Worm (Caenorhabditis elegans): ENCODE data around the gene copb-1.

Gene copb-1

DNA sequence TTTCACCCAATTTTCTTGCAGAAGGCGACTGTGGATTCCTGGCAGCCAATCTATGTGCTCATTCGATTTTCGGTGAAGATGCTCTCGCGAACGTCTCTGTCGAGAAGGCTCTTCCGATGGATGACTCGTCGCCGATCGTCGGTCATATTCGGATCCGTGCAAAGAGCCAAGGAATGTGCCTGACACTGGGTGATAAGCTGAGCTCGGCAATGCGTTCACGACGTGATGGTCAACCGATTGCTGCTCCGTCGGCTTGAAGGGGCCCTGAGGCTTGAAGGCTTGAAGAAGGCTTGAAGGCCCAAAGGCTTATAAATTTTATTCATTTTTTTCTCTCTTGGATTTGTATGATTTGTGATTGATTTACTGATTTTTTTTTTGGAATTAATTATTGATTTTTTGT is 8.5 kb downstream of the copb-1 start:
- TF ChIP-seq unc-62 (GFP tag; optimal IDR thresholded peaks at IDR 0.05), result no peak

- TF ChIP-seq unc-62 (GFP tag; optimal IDR thresholded peaks at IDR 0.05), result no peak
Observed at ce11 chrII:3091268-3091667, 12.7 kb downstream of the copb-1 start, which contains the start of gene srg-21. TSS of gene srg-21 (minus strand) at chrII:3091368.

- no peak for TF ChIP-seq unc-62 (GFP tag; optimal IDR thresholded peaks at IDR 0.05)
Observed at ce11 chrII:3093352-3093751, 14.8 kb downstream of the copb-1 start, which contains the start of gene srg-22. TSS of gene srg-22 (minus strand) at chrII:3093452.

- no peak for TF ChIP-seq unc-62 (GFP tag; optimal IDR thresholded peaks at IDR 0.05)
Observed at ce11 chrII:3096060-3096459, 17.5 kb downstream of the copb-1 start, which contains the start of gene srg-23. TSS of gene srg-23 (minus strand) at chrII:3096160.

DNA sequence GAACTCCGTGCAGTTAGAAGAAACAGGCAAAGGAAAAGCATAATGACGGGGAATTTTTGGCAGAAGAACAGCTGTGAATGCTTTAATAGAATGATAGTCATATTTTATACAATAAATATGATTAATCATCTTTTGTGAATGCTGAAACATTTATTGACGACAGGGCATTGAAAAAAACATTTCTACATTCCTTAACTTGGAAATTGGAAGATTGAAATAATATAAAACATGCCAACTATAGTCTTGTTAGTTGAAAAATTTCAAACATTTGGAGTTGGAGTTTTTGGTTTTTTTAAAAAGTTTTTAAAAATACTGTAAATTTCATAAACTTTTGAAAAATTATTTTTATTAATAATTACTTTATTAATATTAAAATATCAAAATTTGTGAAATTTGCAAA is 18.3 kb downstream of the copb-1 start, which contains the start of gene Y25C1A.14:
Gene Y25C1A.14, minus strand, starts transcription at position 101 of the 400 bp plus-strand sequence.
- TF ChIP-seq unc-62 (GFP tag; optimal IDR thresholded peaks at IDR 0.05), result no peak

DNA sequence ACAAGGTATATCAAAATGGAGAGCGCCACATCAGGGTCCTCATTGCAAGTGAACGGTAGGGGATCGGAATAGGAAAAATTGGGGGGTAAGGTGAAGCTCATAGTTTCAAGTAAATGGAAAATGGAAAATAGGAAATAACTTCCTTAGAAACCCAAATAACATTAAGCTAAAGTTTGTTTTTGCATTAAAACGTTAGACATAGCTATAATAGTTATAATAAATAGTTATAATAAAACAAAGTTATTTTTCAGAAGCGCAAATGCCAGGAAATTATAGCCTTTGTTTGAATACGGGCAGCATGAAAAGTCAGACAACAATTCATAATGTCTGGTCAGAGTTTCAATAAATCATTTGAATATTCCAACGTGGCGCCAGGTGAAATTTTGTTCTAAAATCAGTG is 21.9 kb downstream of the copb-1 start, which contains the start of gene srg-24:
Gene srg-24, minus strand, starts transcription at position 101 of the 400 bp plus-strand sequence.
- no peak for TF ChIP-seq unc-62 (GFP tag; optimal IDR thresholded peaks at IDR 0.05)

DNA sequence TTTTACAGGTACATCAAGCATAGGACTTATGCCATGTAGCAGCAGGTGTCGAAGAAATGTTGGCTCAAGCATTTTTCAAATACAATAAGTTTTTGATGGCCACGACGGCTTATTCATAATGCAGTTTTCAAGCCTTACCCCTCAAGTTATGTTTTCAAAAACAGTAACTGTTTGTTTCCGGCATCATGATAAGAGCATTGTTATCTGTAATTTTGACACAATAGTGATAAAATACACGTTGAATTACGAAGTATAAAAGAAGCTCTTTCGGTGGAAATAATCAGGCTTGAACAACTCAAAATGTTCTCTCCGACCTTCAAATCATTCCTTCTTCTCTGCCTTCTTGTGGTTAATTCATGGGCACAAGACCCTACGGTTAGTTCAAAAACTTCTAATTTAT is 23.4 kb downstream of the copb-1 start, which contains the start of gene clec-121:
Gene clec-121, plus strand, starts transcription at position 301 of the 400 bp plus-strand sequence.
- TF ChIP-seq unc-62 (GFP tag; optimal IDR thresholded peaks at IDR 0.05), result no peak

DNA sequence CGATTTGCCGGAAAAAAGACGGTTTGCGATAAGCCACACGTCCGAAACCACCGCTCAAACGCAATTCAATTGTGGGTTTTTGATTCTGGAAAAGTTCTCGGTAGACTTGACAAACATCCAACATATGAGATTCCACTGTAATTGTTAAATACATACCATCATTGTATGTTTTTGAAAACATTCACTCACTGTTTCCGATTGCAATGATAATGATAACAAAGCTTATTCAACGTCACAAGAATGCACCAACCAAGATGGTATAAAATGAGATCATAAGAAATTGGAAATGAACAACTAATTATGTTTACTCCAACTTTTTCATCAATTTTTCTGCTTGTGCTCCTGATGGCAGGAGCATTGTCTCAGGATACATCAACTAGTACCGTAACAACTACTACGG is 27.2 kb downstream of the copb-1 start, which contains the start of gene clec-122:
Gene clec-122, plus strand, starts transcription at position 301 of the 400 bp plus-strand sequence.
- no peak for TF ChIP-seq unc-62 (GFP tag; optimal IDR thresholded peaks at IDR 0.05)

DNA sequence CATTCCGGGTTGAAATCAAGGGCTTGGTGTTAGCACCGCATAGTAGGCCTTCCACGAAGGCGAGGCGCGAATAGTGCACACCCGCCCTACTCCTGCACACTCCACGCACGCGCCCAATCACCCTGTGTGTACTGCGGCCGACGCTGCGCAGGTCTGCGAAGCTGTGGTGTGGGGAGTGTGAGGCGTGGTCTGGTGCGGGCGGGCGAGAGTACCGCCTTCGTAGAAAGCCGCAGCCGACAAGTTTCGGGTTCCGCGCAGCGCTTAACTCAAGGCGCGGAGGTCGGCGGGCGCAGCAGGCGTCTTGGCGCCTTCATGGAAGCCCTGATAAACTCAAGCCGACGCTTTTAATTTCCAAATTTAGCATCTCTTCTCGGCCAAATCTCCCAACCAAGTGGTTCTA is 29.5 kb downstream of the copb-1 start:
- TF ChIP-seq unc-62 (GFP tag; optimal IDR thresholded peaks at IDR 0.05), result no peak

DNA sequence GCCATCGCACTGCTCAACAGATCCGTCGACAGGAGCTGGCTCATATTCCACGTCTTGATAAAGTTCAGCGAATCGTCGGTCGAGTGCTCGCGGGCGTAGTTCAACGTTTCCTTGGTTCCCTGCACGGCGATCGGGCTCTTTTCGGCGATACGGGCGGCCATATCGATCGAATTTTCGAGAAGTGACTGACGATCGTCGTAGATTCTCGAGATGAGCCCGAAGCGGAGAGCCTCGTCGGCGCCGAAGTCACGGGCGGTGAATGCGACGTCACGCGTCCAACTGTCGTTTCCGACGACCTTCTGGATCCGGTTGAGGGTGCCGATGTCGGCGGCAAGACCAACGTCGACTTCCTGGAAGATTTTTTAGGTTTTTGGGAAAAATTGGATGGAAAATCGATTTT is 30.9 kb downstream of the copb-1 start:
- no peak for TF ChIP-seq unc-62 (GFP tag; optimal IDR thresholded peaks at IDR 0.05)

DNA sequence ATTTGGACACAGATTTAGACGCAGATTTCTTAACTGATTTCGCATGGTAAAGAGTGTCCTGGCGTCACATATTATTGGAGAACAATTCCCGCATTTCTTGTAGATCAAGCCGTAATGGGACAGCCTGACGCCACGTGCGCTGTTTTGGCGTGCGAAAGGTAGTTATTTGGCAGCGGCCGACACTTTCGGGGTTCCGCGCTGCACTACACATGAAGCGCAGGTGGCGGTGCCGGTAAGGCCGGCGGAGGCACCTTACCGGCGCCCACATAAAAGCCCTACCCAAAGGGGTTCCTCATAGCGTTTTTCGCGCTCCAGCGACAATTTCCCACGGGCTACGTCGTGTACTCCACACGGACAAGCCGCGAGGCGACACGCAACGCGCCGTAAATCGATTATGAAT is 31.5 kb downstream of the copb-1 start:
- no peak for TF ChIP-seq unc-62 (GFP tag; optimal IDR thresholded peaks at IDR 0.05)

ce11 chrII:3111147-3111546 is 32.6 kb downstream of the copb-1 start, which contains the start of gene Y25C1A.13:
TSS of gene Y25C1A.13 (minus strand) at chrII:3111247.
- no peak for TF ChIP-seq unc-62 (GFP tag; optimal IDR thresholded peaks at IDR 0.05)

ce11 chrII:3112313-3112712 is 33.7 kb downstream of the copb-1 start, which contains the start of gene Y25C1A.2:
TSS of gene Y25C1A.2 (plus strand) at chrII:3112613.
- TF ChIP-seq unc-62 (GFP tag; optimal IDR thresholded peaks at IDR 0.05), result no peak

DNA sequence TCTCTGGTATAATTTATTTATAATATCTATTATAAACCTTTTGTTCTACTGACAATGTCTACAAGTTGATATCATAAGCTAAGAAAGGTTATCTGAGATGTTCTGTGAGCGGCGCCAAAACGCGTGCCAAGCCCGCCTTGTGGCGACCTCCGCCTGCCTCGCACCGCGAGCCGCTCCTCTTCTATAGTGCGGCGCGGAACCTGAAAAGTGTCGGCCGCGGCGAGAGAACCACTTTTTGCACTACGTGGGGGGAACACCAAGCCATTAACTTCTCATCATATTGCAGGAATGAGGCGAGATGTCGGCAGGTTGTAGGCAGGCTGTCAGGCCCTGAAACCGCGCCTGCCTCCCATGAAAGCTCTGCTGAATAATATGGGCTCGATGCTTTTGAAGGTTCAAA is 34.7 kb downstream of the copb-1 start:
- no peak for TF ChIP-seq unc-62 (GFP tag; optimal IDR thresholded peaks at IDR 0.05)

DNA sequence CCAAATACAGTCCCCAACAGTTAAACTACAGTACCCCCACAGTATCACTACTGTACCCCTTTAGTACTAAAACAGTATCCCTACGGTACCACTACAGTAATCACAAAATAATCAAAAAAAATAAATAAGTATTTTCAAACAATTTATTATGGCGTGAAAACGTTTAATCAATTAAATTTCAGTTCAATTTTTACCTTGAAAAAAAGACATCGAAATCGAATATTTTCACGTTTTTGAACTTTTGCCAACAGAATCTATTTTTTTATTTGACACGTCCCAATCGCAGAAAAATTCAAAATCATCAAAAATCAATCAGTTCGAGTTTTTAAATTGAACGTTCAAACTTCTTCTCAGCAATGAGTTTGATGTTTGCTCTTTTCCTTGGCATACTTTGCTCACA is 35.3 kb downstream of the copb-1 start, which contains the start of gene clec-123:
Gene clec-123, plus strand, starts transcription at position 301 of the 400 bp plus-strand sequence.
- no peak for TF ChIP-seq unc-62 (GFP tag; optimal IDR thresholded peaks at IDR 0.05)

DNA sequence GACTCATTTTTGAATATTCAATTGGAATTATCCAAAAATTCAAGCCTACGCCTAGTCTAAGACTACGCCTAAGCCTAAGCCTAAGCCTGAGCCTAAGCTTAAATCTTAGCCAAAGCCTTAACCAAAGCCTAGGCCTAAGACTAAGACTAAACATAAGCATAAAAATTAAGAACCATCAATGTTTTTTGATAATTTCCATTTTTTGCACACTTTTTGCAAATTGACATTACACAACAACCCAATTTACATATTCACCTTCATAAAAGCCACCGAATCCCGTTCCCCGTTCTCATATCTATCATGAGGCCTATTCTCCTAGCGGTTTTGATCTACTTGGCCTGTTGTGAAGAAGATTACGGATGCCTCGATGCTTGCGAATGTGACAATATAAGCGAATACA is 38.9 kb downstream of the copb-1 start, which contains the start of gene T10D4.7:
Gene T10D4.7, plus strand, starts transcription at position 301 of the 400 bp plus-strand sequence.
- no peak for TF ChIP-seq unc-62 (GFP tag; optimal IDR thresholded peaks at IDR 0.05)

ce11 chrII:3118907-3119382 is 40.3 kb downstream of the copb-1 start, which contains the start of gene T10D4.6:
TSS of gene T10D4.6 (plus strand) at chrII:3119332.
- TF ChIP-seq unc-62 (GFP tag; optimal IDR thresholded peaks at IDR 0.05), result no peak
